Fruit fly (Drosophila melanogaster) whole organism, embryonic: ENCODE data around the gene Rab3GAP1.

Experiments used
- Asciz ChIP-seq: fragments of 200-800 bp; sonication (Bioruptor generic); optimal IDR thresholded peaks from 2 replicates; lab custom pipeline; 2017; ENCODE audit warnings: missing biosample characterization, mild to moderate bottlenecking, missing genetic modification characterization, missing genetic modification reagents
- CG10267 ChIP-seq: fragments of 200-800 bp; sonication (Bioruptor generic); optimal IDR thresholded peaks from 2 replicates; lab custom pipeline; 2018; ENCODE audit warnings: missing biosample characterization, mild to moderate bottlenecking, missing genetic modification characterization, moderate library complexity
- CG10366 ChIP-seq: fragments of 200-800 bp; sonication (Bioruptor generic); IDR thresholded peaks from 2 replicates; pipeline ENCODE4 v1.3.6; 2022; ENCODE audit warnings: missing biosample characterization, missing genetic modification characterization
- CG11093 ChIP-seq: fragments of 200-800 bp; sonication (Bioruptor generic); IDR thresholded peaks from 3 replicates; pipeline ENCODE4 v1.3.6; 2022; ENCODE audit warnings: missing biosample characterization, missing genetic modification characterization
- CG12236 ChIP-seq: fragments of 200-800 bp; sonication (Bioruptor generic); optimal IDR thresholded peaks from 2 replicates; lab custom pipeline; 2016; ENCODE audit warnings: missing biosample characterization, missing genetic modification characterization
- CG12659 ChIP-seq: fragments of 200-800 bp; sonication (Bioruptor generic); optimal IDR thresholded peaks from 3 replicates; lab custom pipeline; 2017; ENCODE audit warnings: mild to moderate bottlenecking, missing biosample characterization, missing genetic modification reagents, missing genetic modification characterization
- CG1529 ChIP-seq: fragments of 200-800 bp; sonication (Bioruptor generic); optimal IDR thresholded peaks from 3 replicates; lab custom pipeline; 2018; ENCODE audit warnings: missing biosample characterization, missing genetic modification characterization
- CG17802 ChIP-seq: fragments of 200-800 bp; sonication (Bioruptor generic); optimal IDR thresholded peaks from 2 replicates; lab custom pipeline; 2018; ENCODE audit warnings: missing biosample characterization, mild to moderate bottlenecking, missing genetic modification characterization, moderate library complexity
- CG18764 ChIP-seq: fragments of 200-800 bp; sonication (Bioruptor generic); optimal IDR thresholded peaks from 3 replicates; lab custom pipeline; 2016; ENCODE audit warnings: missing biosample characterization, missing genetic modification characterization
- CG2889 ChIP-seq: fragments of 200-800 bp; sonication (Bioruptor generic); IDR thresholded peaks from 3 replicates; pipeline ENCODE4 v1.3.6; 2022; ENCODE audit warnings: missing biosample characterization, missing genetic modification characterization
- CG5245 ChIP-seq: fragments of 200-800 bp; sonication (Bioruptor generic); optimal IDR thresholded peaks from 3 replicates; lab custom pipeline; 2016; ENCODE audit warnings: missing biosample characterization, missing genetic modification characterization
- CG5953 ChIP-seq: fragments of 200-800 bp; sonication (Bioruptor generic); IDR thresholded peaks from 2 replicates; pipeline ENCODE4 v1.3.6; 2022; ENCODE audit warnings: missing biosample characterization, missing genetic modification characterization
- CG6683 ChIP-seq: fragments of 200-800 bp; sonication (Bioruptor generic); optimal IDR thresholded peaks from 2 replicates; lab custom pipeline; 2017; ENCODE audit warnings: missing biosample characterization, mild to moderate bottlenecking, missing genetic modification characterization, missing genetic modification reagents
- CG6791 ChIP-seq: fragments of 200-800 bp; sonication (Bioruptor generic); IDR thresholded peaks from 3 replicates; pipeline ENCODE4 v1.3.6; 2022; ENCODE audit warnings: missing biosample characterization, missing genetic modification characterization; ENCODE audit not compliant: partially characterized antibody
- CG7372 ChIP-seq: fragments of 200-800 bp; sonication (Bioruptor generic); IDR thresholded peaks from 2 replicates; pipeline ENCODE4 v1.3.6; 2022; ENCODE audit warnings: missing biosample characterization, missing genetic modification characterization
- CG7745 ChIP-seq: fragments of 200-800 bp; sonication (Bioruptor generic); optimal IDR thresholded peaks from 2 replicates; lab custom pipeline; 2018; ENCODE audit warnings: missing biosample characterization, mild to moderate bottlenecking, missing genetic modification characterization, moderate library complexity
- CG8388 ChIP-seq: fragments of 200-800 bp; sonication (Bioruptor generic); optimal IDR thresholded peaks from 2 replicates; lab custom pipeline; 2019; ENCODE audit warnings: missing biosample characterization, mild to moderate bottlenecking, missing genetic modification characterization, moderate library complexity
- CG8924 ChIP-seq: fragments of 200-800 bp; optimal IDR thresholded peaks from 3 replicates; lab custom pipeline; 2019; ENCODE audit warnings: missing biosample characterization, mild to moderate bottlenecking, missing genetic modification characterization, moderate library complexity
- CG9876 ChIP-seq: fragments of 200-800 bp; sonication (Bioruptor generic); optimal IDR thresholded peaks from 2 replicates; lab custom pipeline; 2016; ENCODE audit warnings: missing biosample characterization, missing genetic modification characterization
- D19A ChIP-seq: fragments of 200-800 bp; optimal IDR thresholded peaks from 3 replicates; lab custom pipeline; 2019; ENCODE audit warnings: missing biosample characterization, mild to moderate bottlenecking, missing genetic modification characterization, moderate library complexity
- Dref ChIP-seq: fragments of 200-800 bp; sonication (Bioruptor generic); IDR thresholded peaks from 2 replicates; pipeline ENCODE4 v1.3.6; 2022; ENCODE audit warnings: missing biosample characterization, missing genetic modification characterization
- Ets97D ChIP-seq: fragments of 200-800 bp; sonication (Bioruptor generic); optimal IDR thresholded peaks from 3 replicates; lab custom pipeline; 2016; ENCODE audit warnings: missing biosample characterization, missing genetic modification characterization
- Fer3 ChIP-seq: fragments of 200-800 bp; sonication (Bioruptor generic); optimal IDR thresholded peaks from 2 replicates; lab custom pipeline; 2018; ENCODE audit warnings: missing biosample characterization, mild to moderate bottlenecking, missing genetic modification characterization, moderate library complexity
- Hmx ChIP-seq: fragments of 200-800 bp; sonication (Bioruptor generic); optimal IDR thresholded peaks from 2 replicates; lab custom pipeline; 2016; ENCODE audit warnings: missing biosample characterization, missing genetic modification characterization
- Jarid2 ChIP-seq: fragments of 200-800 bp; sonication (Bioruptor generic); optimal IDR thresholded peaks from 3 replicates; lab custom pipeline; 2017; ENCODE audit warnings: mild to moderate bottlenecking, missing biosample characterization, missing genetic modification reagents, missing genetic modification characterization
- Lhr ChIP-seq: fragments of 200-800 bp; sonication (Bioruptor generic); optimal IDR thresholded peaks from 3 replicates; lab custom pipeline; 2017; ENCODE audit warnings: mild to moderate bottlenecking, missing biosample characterization, missing genetic modification reagents, missing genetic modification characterization
- MTF-1 ChIP-seq: fragments of 200-800 bp; sonication (Bioruptor generic); optimal IDR thresholded peaks from 2 replicates; lab custom pipeline; 2018; ENCODE audit warnings: missing biosample characterization, mild to moderate bottlenecking, missing genetic modification characterization, borderline replicate concordance
- Med ChIP-seq: fragments of 200-800 bp; sonication (Bioruptor generic); peaks from one replicate; lab custom pipeline; 2016; ENCODE audit warnings: missing biosample characterization, missing genetic modification characterization, mild to moderate bottlenecking, inconsistent platforms, moderate library complexity
- Nf-YC ChIP-seq: fragments of 200-800 bp; optimal IDR thresholded peaks from 3 replicates; lab custom pipeline; 2019; ENCODE audit warnings: missing biosample characterization, mild to moderate bottlenecking, missing genetic modification characterization, moderate library complexity
- Rfx ChIP-seq: fragments of 200-800 bp; sonication (Bioruptor generic); IDR thresholded peaks from 2 replicates; pipeline ENCODE4 v1.3.6; 2022; ENCODE audit warnings: missing biosample characterization, missing genetic modification characterization
- Side ChIP-seq: fragments of 200-800 bp; sonication (Bioruptor generic); optimal IDR thresholded peaks from 2 replicates; lab custom pipeline; 2016; ENCODE audit warnings: missing biosample characterization, missing genetic modification characterization
- Sin3A ChIP-seq: fragments of >200 bp; optimal IDR thresholded peaks from 2 replicates; lab custom pipeline; 2018
- Sox102F ChIP-seq: fragments of 200-800 bp; sonication (Bioruptor generic); optimal IDR thresholded peaks from 2 replicates; lab custom pipeline; 2018; ENCODE audit warnings: missing biosample characterization, mild to moderate bottlenecking, missing genetic modification characterization, moderate library complexity
- abd-A ChIP-seq: fragments of 200-800 bp; sonication (Bioruptor generic); optimal IDR thresholded peaks from 3 replicates; lab custom pipeline; 2019; ENCODE audit warnings: missing biosample characterization, mild to moderate bottlenecking, missing genetic modification characterization, moderate library complexity
- amos ChIP-seq: fragments of 200-800 bp; sonication (Bioruptor generic); IDR thresholded peaks from 2 replicates; pipeline ENCODE4 v1.3.6; 2022; ENCODE audit warnings: missing biosample characterization, missing genetic modification characterization; ENCODE audit not compliant: partially characterized antibody
- bigmax ChIP-seq: fragments of 200-800 bp; sonication (Bioruptor generic); optimal IDR thresholded peaks from 2 replicates; lab custom pipeline; 2018; ENCODE audit warnings: missing biosample characterization, mild to moderate bottlenecking, missing genetic modification characterization
- da ChIP-seq: fragments of 200-800 bp; sonication (Bioruptor generic); optimal IDR thresholded peaks from 2 replicates; lab custom pipeline; 2016; ENCODE audit warnings: missing biosample characterization, missing genetic modification characterization
- dimm ChIP-seq: fragments of 200-800 bp; sonication (Bioruptor generic); IDR thresholded peaks from 2 replicates; pipeline ENCODE4 v1.3.6; 2022; ENCODE audit warnings: missing biosample characterization, missing genetic modification characterization
- en ChIP-seq: fragments of 200-800 bp; sonication (Bioruptor generic); optimal IDR thresholded peaks from 2 replicates; lab custom pipeline; 2016; ENCODE audit warnings: missing biosample characterization, missing genetic modification characterization
- esg ChIP-seq: fragments of 200-800 bp; sonication (Bioruptor generic); conservative IDR thresholded peaks from 2 replicates; pipeline ENCODE4 v1.3.6; 2022; ENCODE audit warnings: missing biosample characterization, missing genetic modification characterization
- fu2 ChIP-seq: fragments of 200-800 bp; sonication (Bioruptor generic); optimal IDR thresholded peaks from 2 replicates; lab custom pipeline; 2016; ENCODE audit warnings: missing biosample characterization, missing genetic modification characterization
- gcm ChIP-seq: fragments of 200-800 bp; sonication (Bioruptor generic); optimal IDR thresholded peaks from 2 replicates; lab custom pipeline; 2019; ENCODE audit warnings: missing biosample characterization, mild to moderate bottlenecking, missing genetic modification characterization, moderate library complexity
- lab ChIP-seq: fragments of 200-800 bp; sonication (Bioruptor generic); optimal IDR thresholded peaks from 3 replicates; lab custom pipeline; 2017; ENCODE audit warnings: missing biosample characterization, missing genetic modification characterization, mild to moderate bottlenecking, moderate library complexity, missing genetic modification reagents
- nmo ChIP-seq: fragments of 200-800 bp; sonication (Bioruptor generic); optimal IDR thresholded peaks from 2 replicates; lab custom pipeline; 2018; ENCODE audit warnings: missing biosample characterization, mild to moderate bottlenecking, missing genetic modification characterization, moderate library complexity
- peb ChIP-seq: fragments of 200-800 bp; sonication (Bioruptor generic); IDR thresholded peaks from 2 replicates; pipeline ENCODE4 v1.3.6; 2022; ENCODE audit warnings: missing biosample characterization, missing genetic modification characterization
- pho ChIP-seq: fragments of 200-800 bp; sonication (Bioruptor generic); optimal IDR thresholded peaks from 2 replicates; lab custom pipeline; 2016; ENCODE audit warnings: missing biosample characterization, missing genetic modification characterization
- ro ChIP-seq: fragments of 200-800 bp; sonication (Bioruptor generic); IDR thresholded peaks from 2 replicates; pipeline ENCODE4 v1.3.6; 2022; ENCODE audit warnings: missing biosample characterization, missing genetic modification characterization
- row ChIP-seq: fragments of 200-800 bp; sonication (Bioruptor generic); IDR thresholded peaks from 3 replicates; pipeline ENCODE4 v1.3.6; 2022; ENCODE audit warnings: missing biosample characterization, missing genetic modification characterization
- sd ChIP-seq: fragments of 200-800 bp; sonication (Bioruptor generic); optimal IDR thresholded peaks from 3 replicates; lab custom pipeline; 2018; ENCODE audit warnings: missing biosample characterization, mild to moderate bottlenecking, missing genetic modification characterization, moderate library complexity
- slbo ChIP-seq: fragments of 200-800 bp; sonication (Bioruptor generic); IDR thresholded peaks from 2 replicates; pipeline ENCODE4 v1.3.6; 2022; ENCODE audit warnings: missing biosample characterization, missing genetic modification characterization
- ttk ChIP-seq: fragments of 200-800 bp; sonication (Bioruptor generic); IDR thresholded peaks from 2 replicates; pipeline ENCODE4 v2.1.2; 2022; ENCODE audit warnings: missing biosample characterization, missing genetic modification characterization

Rab3GAP1 gene

DNA sequence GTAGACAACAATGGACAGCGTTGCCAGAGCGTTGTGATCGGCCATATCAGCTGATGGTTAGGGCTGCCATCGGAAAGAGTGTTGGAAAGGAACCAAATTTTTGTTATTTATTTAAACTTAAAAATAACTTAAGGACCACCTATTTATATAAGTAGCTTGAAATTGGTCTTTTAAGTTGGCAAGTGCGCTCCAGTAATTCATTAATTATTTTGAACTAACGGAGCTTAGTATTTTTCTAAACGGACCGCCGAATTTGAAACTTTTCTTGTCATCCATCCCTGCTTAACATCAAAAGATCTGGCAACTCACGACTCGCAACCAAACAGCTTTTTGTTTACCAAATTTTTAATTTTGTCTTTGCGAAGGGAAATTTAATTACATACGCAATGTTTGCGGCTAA lies at the start of gene Rab3GAP1, which contains the start of gene CG14352 (continued):
- TF ChIP-seq amos (no peak), da (GFP tag; lab: Kevin White, UChicago) (peak; percentile 67), CG11093 (GFP tag; lab: Robert Waterston, UW) (peak; percentile 47; the same call in 1 of the 3 replicates), CG8924 (tag; lab: Kevin White, UChicago) (peak; percentile 79), CG5953 (GFP tag; lab: Robert Waterston, UW) (no peak), CG6791 (GFP tag; lab: Robert Waterston, UW) (no peak), Asciz (GFP tag; lab: Kevin White, UChicago) (peak; percentile 57), Hmx (GFP tag; lab: Kevin White, UChicago) (peak; percentile 68), slbo (GFP tag; lab: Robert Waterston, UW) (peak; percentile 91), CG12659 (GFP tag; lab: Kevin White, UChicago) (peak; percentile 87), Lhr (GFP tag; lab: Kevin White, UChicago) (no peak), CG17802 (tag; lab: Kevin White, UChicago) (peak; percentile 76), CG9876 (GFP tag; lab: Kevin White, UChicago) (peak; percentile 82), Sin3A (lab: Kevin White, UChicago) (peak; percentile 91), abd-A (tag; lab: Kevin White, UChicago) (no peak), CG7372 (GFP tag; lab: Robert Waterston, UW) (peak; percentile 85), Med (GFP tag; lab: Kevin White, UChicago) (peak; percentile 98), Rfx (peak; percentile 90), CG2889 (peak; percentile 69), CG6683 (peak; percentile 50), CG10267 (tag; lab: Kevin White, UChicago) (peak; percentile 97), row (GFP tag; lab: Robert Waterston, UW) (peak; percentile 94), CG5245 (GFP tag; lab: Kevin White, UChicago) (peak; percentile 84), Nf-YC (tag; lab: Kevin White, UChicago) (peak; percentile 81), CG8388 (GFP tag; lab: Kevin White, UChicago) (peak; percentile 76), ttk (peak; percentile 71), D19A (tag; lab: Kevin White, UChicago) (no peak), CG18764 (peak; percentile 84), Ets97D (GFP tag; lab: Kevin White, UChicago) (peak; percentile 87), bigmax (GFP tag; lab: Kevin White, UChicago) (no peak), gcm (GFP tag; lab: Kevin White, UChicago) (no peak), Fer3 (tag; lab: Kevin White, UChicago) (peak; percentile 83), CG7745 (no peak), fu2 (peak; percentile 91), Dref (0 out of 2 replicates have a peak, but pooled peaks have one; percentile 10), esg (GFP tag; lab: Robert Waterston, UW) (peak; percentile 83), CG1529 (GFP tag; lab: Kevin White, UChicago) (peak; percentile 67), Sox102F (peak; percentile 87), Side (GFP tag; lab: Kevin White, UChicago) (peak; percentile 76), MTF-1 (GFP tag; lab: Kevin White, UChicago) (peak; percentile 27), Jarid2 (peak; percentile 5), peb (peak; percentile 47; the same call in 1 of the 2 replicates), en (GFP tag; lab: Kevin White, UChicago) (no peak), lab (GFP tag; lab: Kevin White, UChicago) (peak; percentile 89), CG12236 (GFP tag; lab: Kevin White, UChicago) (peak; percentile 65), dimm (no peak), ro (GFP tag; lab: Robert Waterston, UW) (no peak), nmo (GFP tag; lab: Kevin White, UChicago) (peak; percentile 94), CG10366 (peak; percentile 79), pho (GFP tag; lab: Kevin White, UChicago) (peak; percentile 93), sd (tag; lab: Kevin White, UChicago) (no peak)
